Worm (Caenorhabditis elegans) whole organism, L4/young adult: Measurements from ENCODE around the gene idpp-8.

Experiments
- W03F9.2 ChIP-seq: fragments of 150-350 bp; optimal IDR thresholded peaks from 2 replicates; lab custom pipeline; 2014; ENCODE audit warnings: missing biosample characterization, missing genetic modification characterization
- dao-5 ChIP-seq: sonication (generic microtip); optimal IDR thresholded peaks from 2 replicates; lab custom pipeline; 2016; ENCODE audit warnings: missing genotype, missing genetic modification characterization, moderate library complexity, missing compliant biosample characterization
- him-1 ChIP-seq: sonication (generic microtip); optimal IDR thresholded peaks from 2 replicates; lab custom pipeline; 2016; ENCODE audit warnings: missing genotype, missing genetic modification reagents, missing genetic modification characterization, missing compliant biosample characterization

The idpp-8 gene

DNA sequence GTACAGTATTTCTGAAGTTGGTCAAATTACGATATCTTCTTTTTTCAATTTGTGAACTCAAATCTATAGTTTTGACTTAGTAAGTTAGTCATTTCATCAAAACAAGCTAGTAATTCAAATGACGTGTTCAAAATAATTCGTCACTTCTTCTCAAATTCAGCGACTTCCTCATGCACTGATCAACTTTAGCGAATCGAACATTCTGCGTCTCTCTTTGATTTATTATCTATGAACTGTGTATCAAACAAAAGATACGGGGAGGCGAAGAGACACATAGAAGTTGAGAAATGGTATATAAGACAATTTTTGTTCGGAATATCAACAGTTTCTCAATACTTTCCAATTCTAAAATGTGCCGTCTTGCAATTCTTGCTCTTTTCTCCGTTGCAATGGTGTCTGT, 3.4 kb upstream of the idpp-8 start, which contains the start of gene srlf-34:
TSS of gene srlf-34 (plus strand) at position 321 of the 400 bp plus-strand sequence.
- TF ChIP-seq W03F9.2 = no peak
- no peak for TF ChIP-seq dao-5
- TF ChIP-seq him-1 (tag; lab: Kevin White, UChicago) = no peak

DNA sequence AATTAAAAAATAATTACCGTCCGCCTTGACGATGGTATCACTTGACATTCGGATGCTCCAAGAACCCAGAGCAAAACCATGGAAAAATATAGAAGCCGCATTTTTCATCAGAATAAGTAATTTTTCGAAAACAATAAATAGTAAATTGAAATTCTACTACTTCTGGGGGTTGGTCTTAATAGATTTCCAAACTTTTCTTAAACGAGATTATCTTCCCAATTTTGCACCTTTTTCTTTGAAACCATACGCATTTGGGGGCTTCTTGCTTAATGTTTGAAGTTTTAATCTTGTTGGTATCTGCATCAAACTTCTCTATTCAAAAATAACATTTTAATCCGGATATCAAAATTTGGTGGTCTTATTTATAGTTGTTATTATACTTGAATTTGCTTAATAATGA, 767 bp downstream of the idpp-8 start, which contains the start of gene gcy-5:
TSS of gene gcy-5 (minus strand) at position 101 of the 400 bp plus-strand sequence.
- TF ChIP-seq him-1 (tag; lab: Kevin White, UChicago) (no peak), W03F9.2 (no peak), dao-5 (no peak)

DNA sequence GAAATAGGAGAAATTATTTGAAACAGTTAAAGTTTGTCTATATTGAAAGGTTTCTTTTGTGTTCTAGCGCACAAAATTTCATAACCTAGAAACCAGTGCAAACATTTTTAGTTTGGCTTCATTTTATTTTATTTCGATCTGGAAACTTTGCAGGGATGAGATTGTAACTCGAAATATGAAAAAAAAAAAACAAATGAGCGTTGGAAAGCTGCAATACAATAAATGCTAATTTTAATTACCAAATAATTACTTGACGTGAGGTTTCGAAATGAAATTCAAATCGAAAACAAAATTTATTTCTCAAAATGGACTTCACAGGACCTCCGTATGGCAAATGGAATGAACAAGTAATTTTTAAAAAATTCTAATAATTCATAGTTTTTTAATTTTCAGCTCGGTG, 1.7 kb downstream of the idpp-8 start, which contains the start of gene M02G9.4:
TSS of gene M02G9.4 (plus strand) at position 301 of the 400 bp plus-strand sequence.
- TF ChIP-seq him-1 (tag; lab: Kevin White, UChicago) = no peak
- no peak for TF ChIP-seq W03F9.2
- TF ChIP-seq dao-5 = no peak

DNA sequence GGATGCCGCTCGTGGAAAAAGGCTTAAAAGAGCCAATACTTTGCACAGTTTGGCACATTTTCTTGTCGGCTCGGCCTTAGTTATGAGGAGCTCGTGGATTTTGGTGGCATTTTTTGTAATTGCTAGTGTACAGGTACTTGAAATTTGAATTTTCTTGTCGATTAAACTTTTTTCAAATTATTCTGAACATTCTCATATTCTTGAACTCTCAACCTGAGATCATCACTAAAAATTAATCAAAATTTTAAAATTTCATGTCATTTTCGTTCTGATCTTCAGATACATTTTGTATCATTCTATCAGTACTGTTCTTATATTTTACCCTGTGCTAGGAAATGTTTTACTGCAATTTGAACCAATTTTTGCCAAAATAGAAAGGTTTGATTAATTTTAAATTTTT, 6.1 kb downstream of the idpp-8 start, which contains the start of gene idpp-4:
TSS of gene idpp-4 (plus strand) at position 51 of the 400 bp plus-strand sequence.
- TF ChIP-seq W03F9.2 (no peak), dao-5 (no peak), him-1 (tag; lab: Kevin White, UChicago) (no peak)

DNA sequence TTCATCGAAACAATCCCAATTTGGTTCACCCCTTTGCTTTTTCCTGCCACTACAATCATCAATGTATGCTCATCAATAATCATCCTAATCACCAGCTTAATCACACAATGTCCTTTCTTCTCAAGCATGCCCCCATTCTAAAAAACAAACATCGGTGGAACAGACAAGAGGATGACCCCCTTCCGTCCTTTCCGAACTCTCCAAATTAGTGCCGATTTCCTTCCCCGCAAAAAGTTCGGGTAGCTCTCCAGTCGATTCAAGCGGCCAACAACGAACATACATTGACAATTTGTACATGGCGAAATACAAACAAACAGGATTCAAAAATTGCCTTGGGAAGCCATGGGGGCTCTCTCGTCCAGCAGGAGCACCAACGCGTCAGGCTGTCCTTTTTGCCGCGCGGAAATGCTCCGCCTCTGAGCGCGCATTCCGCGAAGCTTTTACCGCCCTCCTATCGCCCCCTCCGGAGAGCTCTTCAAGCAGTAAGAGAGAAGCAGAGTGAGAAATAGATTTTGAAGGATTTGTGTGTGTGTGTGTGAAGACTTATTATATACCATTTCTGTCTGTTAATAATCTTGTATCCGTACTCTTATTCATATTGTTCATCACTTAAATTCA, 10.4 kb downstream of the idpp-8 start, which contains the start of gene appg-1:
TSS of gene appg-1 (plus strand) at position 427 of the 618 bp plus-strand sequence.
- TF ChIP-seq dao-5 (no peak), W03F9.2 (no peak), him-1 (tag; lab: Kevin White, UChicago) (no peak)

DNA sequence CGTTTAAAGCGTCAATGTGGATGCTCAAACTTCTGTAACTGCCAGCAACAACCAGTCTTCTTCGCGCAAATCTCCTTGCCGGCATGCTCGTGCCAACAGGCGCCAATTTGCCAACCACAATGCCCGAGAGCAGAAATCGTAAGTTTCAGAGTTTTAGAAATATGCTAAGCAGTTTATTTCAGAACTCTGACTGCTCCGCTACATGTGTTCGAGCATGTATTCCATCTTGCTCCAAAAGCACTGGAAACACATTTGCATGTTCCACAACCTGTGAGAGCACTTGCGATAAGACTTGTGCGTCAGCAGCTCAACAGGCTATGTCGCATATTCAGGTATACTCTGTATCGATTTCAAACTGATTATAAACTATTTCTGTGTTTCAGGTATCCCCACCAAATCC, 14.4 kb downstream of the idpp-8 start:
- TF ChIP-seq dao-5 (no peak), W03F9.2 (no peak), him-1 (tag; lab: Kevin White, UChicago) (no peak)

DNA sequence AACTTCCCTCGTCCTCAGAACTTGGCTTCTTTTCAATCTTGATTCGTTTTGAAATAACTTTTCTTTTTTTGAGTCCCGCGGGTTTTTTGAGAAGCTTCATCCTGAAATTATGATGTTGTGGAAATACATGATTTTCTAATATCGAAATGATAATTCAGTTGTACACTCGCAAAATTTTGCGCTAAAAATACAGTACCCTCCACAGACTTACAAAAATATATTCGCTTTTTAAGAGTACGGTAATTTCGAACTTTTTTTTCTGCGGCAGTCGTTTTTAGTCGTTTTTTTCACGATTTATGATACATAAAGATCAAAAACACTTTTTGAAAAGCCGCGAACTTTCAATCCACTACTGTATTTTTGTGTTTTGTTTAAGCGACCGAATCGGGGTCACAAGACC, 29.7 kb downstream of the idpp-8 start, which contains the start of gene pro-2:
TSS of gene pro-2 (minus strand) at position 101 of the 400 bp plus-strand sequence.
- no peak for TF ChIP-seq dao-5
- no peak for TF ChIP-seq W03F9.2
- no peak for TF ChIP-seq him-1 (tag; lab: Kevin White, UChicago)

DNA sequence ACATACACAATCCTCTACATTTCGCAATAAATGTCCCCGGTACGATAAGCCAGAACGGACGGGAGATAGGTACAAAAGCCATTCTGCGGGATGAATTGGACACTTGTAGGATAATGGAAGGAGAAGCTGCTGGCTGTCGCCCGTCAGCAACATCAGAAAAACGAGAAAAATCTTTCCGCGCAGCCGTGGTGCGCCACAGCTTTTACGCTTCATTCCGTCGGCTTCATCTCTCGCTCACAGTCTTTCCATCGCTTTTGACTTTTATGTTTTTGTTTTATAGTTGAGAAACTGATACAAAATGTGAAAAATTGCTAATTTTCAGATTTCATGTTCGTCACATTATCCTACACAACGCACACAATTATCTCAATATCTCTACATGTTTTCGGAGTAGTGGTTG, 30.7 kb downstream of the idpp-8 start, which contains the start of gene C07E3.10:
TSS of gene C07E3.10 (plus strand) at position 301 of the 400 bp plus-strand sequence.
- no peak for TF ChIP-seq W03F9.2
- TF ChIP-seq dao-5 = no peak
- no peak for TF ChIP-seq him-1 (tag; lab: Kevin White, UChicago)

DNA sequence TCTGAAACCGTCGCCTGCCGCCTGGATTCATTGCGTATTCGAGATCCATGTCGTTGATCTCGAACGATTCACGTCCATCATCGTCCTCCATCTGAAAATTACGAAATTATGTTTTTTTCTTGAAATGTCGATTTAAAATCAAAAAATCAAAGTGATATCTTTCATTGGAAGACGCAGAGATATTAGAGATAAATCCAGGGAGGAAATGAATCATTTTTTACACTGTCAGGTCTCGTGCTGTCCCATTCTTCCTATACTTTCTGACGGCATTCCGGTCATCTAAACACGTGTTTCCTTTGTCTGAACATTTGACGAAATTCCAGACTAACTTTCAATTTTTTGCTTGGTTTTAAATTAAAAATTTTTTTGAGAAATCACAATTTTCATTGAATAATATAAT, 34.6 kb downstream of the idpp-8 start, which contains the start of gene stip-1:
TSS of gene stip-1 (minus strand) at position 98 of the 400 bp plus-strand sequence.
- TF ChIP-seq W03F9.2 = no peak
- TF ChIP-seq dao-5 = no peak
- no peak for TF ChIP-seq him-1 (tag; lab: Kevin White, UChicago)

DNA sequence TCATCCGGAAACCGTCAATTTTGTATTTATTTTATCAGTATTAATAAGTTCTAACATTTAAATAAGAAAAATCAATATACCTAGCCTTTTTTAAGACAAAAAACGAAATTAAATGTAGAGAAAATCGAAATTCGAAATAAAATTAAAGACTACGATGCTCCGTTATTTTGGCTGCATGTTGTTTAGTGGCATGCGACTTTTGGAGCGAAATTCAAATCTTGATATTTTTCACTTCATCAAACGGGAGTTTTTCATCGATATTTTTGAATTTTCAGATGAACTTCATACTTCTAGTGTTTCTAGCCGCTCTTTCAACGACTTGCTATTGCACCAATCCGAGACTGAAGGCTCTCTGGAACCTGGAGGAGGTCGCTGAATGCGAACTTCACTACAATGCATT, 35.1 kb downstream of the idpp-8 start, which contains the start of gene C07E3.9:
TSS of gene C07E3.9 (plus strand) at position 270 of the 400 bp plus-strand sequence.
- TF ChIP-seq him-1 (tag; lab: Kevin White, UChicago) = no peak
- no peak for TF ChIP-seq dao-5
- TF ChIP-seq W03F9.2 = no peak

DNA sequence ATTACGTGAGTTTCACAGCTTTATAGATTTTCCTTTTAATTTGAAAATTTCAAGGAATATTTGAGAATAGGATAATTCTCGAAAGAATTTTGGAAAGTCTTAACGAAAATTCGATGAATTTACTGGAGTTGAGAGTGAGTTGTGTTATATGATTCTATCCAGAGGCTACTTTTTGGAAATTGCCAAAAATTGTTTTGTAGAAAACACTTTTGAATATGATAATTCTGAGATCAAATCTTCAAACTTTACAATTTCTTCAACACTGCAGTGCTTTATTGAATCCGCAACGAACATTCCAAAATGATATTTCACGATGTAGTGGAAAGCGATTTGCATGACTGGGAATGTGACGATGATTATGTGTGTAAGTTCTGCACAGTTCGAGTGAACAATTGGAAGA, 36.6 kb downstream of the idpp-8 start, which contains the start of gene C07E3.8:
TSS of gene C07E3.8 (plus strand) at position 301 of the 400 bp plus-strand sequence.
- TF ChIP-seq dao-5 (no peak), him-1 (tag; lab: Kevin White, UChicago) (no peak), W03F9.2 (no peak)

DNA sequence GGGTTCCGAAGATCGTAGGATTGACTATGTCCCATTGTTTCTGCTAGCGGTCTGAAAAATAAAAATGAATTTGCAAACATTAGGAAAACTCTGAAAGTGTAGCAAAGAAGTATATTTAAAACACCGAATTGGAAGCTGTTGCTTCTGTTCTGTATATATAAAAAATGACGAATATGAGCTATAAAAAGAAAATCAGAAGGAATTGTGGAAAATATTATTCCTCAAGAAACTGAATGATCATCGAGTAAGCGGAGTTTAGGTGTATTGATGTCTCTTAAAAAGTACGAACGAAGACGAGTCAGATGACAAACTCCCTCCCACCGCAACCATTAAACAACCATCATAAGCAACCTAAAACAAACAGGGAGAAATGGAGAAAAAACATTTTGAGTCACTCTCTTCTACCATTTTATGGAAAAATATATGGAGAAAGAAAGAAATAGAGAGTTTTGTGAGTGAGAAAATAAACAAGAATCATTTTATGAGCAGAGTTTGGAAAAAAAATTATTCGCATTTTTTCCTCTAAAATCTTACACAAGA, 42.2 kb downstream of the idpp-8 start, which contains the start of gene C07E3.3:
TSS of gene C07E3.3 (minus strand) at position 51 of the 540 bp plus-strand sequence.
- no peak for TF ChIP-seq W03F9.2
- TF ChIP-seq him-1 (tag; lab: Kevin White, UChicago) = no peak
- no peak for TF ChIP-seq dao-5

DNA sequence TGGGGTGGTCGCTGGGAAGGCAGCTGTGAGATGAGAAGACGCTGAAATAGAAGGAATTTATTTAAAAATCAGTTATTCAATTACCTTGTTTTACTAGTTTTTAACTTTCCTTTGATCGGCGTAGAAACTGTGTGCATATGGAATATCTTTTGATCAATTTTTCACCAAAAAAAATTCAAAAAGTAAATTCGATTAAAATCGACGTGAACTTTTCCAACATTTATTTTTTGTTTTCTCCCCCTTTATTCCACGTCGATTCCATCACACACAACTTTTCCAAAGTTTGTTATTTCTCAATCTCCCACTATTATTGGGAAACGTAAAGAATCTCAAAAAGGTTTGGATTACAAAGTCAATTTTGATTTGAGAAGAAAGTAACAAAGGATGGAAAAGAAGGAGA, 45.1 kb downstream of the idpp-8 start, which contains the start of gene C07E3.4:
TSS of gene C07E3.4 (plus strand) at position 301 of the 400 bp plus-strand sequence.
- TF ChIP-seq W03F9.2 (no peak), him-1 (tag; lab: Kevin White, UChicago) (no peak), dao-5 (no peak)

DNA sequence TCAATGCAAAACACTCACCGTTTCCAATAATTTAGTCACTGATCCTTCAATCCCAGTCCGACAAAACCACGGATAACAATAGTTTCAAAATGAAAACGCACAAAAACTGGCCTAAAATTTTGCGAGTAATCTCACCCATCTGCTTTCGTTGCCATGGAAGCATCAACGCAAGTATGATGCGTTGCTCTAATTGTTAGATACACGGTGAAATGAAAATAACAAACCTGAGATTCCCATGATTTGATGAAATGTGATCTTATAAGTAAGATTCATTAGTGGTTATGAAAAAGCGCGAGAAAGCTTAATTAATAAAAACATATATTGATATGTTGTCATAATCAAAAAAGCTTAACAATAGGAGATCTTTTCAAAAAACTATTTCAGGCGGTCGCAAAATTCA, 51.9 kb downstream of the idpp-8 start, which contains the start of gene ceh-57:
TSS of gene ceh-57 (minus strand) at position 95 of the 400 bp plus-strand sequence.
- TF ChIP-seq dao-5 (no peak), him-1 (tag; lab: Kevin White, UChicago) (no peak), W03F9.2 (no peak)
